Worm (Caenorhabditis elegans) whole organism, L4 larva: ENCODE data around the gene srx-77.
A peak's percentile ranks its signal among the peaks of the same experiment; 100 is the strongest.

Experiments
- F10B5.3 ChIP-seq: sonication (generic microtip); optimal IDR thresholded peaks from 2 replicates; lab custom pipeline; 2016; ENCODE audit warnings: mild to moderate bottlenecking, missing genetic modification characterization, missing compliant biosample characterization
- F26F4.8 ChIP-seq: fragments of 200-800 bp; sonication (Bioruptor generic); conservative IDR thresholded peaks from 2 replicates; pipeline ENCODE4 v1.3.6; 2022; ENCODE audit warnings: missing genetic modification characterization, missing compliant biosample characterization
- F49E8.2 ChIP-seq: sonication (generic microtip); optimal IDR thresholded peaks from 2 replicates; lab custom pipeline; 2016; ENCODE audit warnings: missing compliant biosample characterization, mild to moderate bottlenecking, missing genetic modification characterization, borderline replicate concordance
- R02D3.7 ChIP-seq: fragments of 150-350 bp; sonication (generic microtip); optimal IDR thresholded peaks from 3 replicates; lab custom pipeline; 2014; ENCODE audit warnings: missing biosample characterization, missing genetic modification characterization
- ZK337.2 ChIP-seq: fragments of 200-800 bp; sonication (Bioruptor generic); IDR thresholded peaks from 2 replicates; pipeline ENCODE4 v1.3.6; 2022; ENCODE audit warnings: missing genetic modification reagents, missing genetic modification characterization, missing compliant biosample characterization
- ZK546.5 ChIP-seq, 2 experiments: sonication (generic microtip); optimal IDR thresholded peaks; 2 replicates each; lab custom pipeline; 2017; ENCODE audit warnings: missing biosample characterization in 2 of 2, missing genetic modification characterization in 2 of 2
- ceh-20 ChIP-seq: fragments of 200-800 bp; sonication (Bioruptor generic); IDR thresholded peaks from 2 replicates; pipeline ENCODE4 v1.3.6; 2022; ENCODE audit warnings: missing genetic modification reagents, missing genetic modification characterization, missing compliant biosample characterization
- ceh-28 ChIP-seq: fragments of 150-350 bp; optimal IDR thresholded peaks from 2 replicates; lab custom pipeline; 2014; ENCODE audit warnings: missing biosample characterization, missing genetic modification reagents, missing genetic modification characterization
- ceh-44 ChIP-seq: fragments of 200-800 bp; sonication (Bioruptor generic); IDR thresholded peaks from 2 replicates; pipeline ENCODE4 v1.3.6; 2022; ENCODE audit warnings: missing genetic modification reagents, missing genetic modification characterization, missing compliant biosample characterization
- cey-2 ChIP-seq: sonication (generic microtip); optimal IDR thresholded peaks from 3 replicates; lab custom pipeline; 2017; ENCODE audit warnings: missing genetic modification characterization, mild to moderate bottlenecking, missing compliant biosample characterization, antibody characterized with exemption, borderline replicate concordance; ENCODE audit not compliant: insufficient read depth
- ctbp-1 ChIP-seq: fragments of 200-800 bp; sonication (Bioruptor generic); IDR thresholded peaks from 2 replicates; pipeline ENCODE4 v1.3.6; 2022; ENCODE audit warnings: missing genetic modification reagents, missing genetic modification characterization, missing compliant biosample characterization
- daf-12 ChIP-seq: fragments of 150-350 bp; optimal IDR thresholded peaks from 2 replicates; lab custom pipeline; 2014; ENCODE audit warnings: missing biosample characterization, missing genetic modification reagents, missing genetic modification characterization
- dmd-8 ChIP-seq: fragments of 200-800 bp; sonication (Bioruptor generic); IDR thresholded peaks from 2 replicates; pipeline ENCODE4 v1.3.6; 2022; ENCODE audit warnings: missing genetic modification characterization, missing compliant biosample characterization
- dve-1 ChIP-seq: sonication (generic microtip); optimal IDR thresholded peaks from 2 replicates; lab custom pipeline; 2017; ENCODE audit warnings: antibody characterized with exemption, mild to moderate bottlenecking, missing genetic modification characterization, missing compliant biosample characterization; ENCODE audit not compliant: insufficient read depth
- egl-27 ChIP-seq: sonication (generic microtip); optimal IDR thresholded peaks from 3 replicates; lab custom pipeline; 2017; ENCODE audit warnings: missing biosample characterization, missing genetic modification reagents, missing genetic modification characterization
- egl-43 ChIP-seq: fragments of 200-800 bp; sonication (Bioruptor generic); IDR thresholded peaks from 2 replicates; pipeline ENCODE4 v1.3.6; 2022; ENCODE audit warnings: missing genetic modification reagents, missing genetic modification characterization, missing compliant biosample characterization
- fkh-10 ChIP-seq: fragments of 150-350 bp; optimal IDR thresholded peaks from 2 replicates; lab custom pipeline; 2014; ENCODE audit warnings: missing biosample characterization, missing genetic modification reagents, missing genetic modification characterization
- gei-8 ChIP-seq: fragments of 200-800 bp; sonication (Bioruptor generic); optimal IDR thresholded peaks from 2 replicates; lab custom pipeline; 2018; ENCODE audit warnings: mild to moderate bottlenecking, missing genetic modification characterization, missing compliant biosample characterization
- hlh-11 ChIP-seq: fragments of 200-800 bp; sonication (Bioruptor generic); optimal IDR thresholded peaks from 2 replicates; lab custom pipeline; 2018; ENCODE audit warnings: mild to moderate bottlenecking, missing genetic modification characterization, missing compliant biosample characterization
- hlh-30 ChIP-seq: sonication (generic microtip); optimal IDR thresholded peaks from 2 replicates; lab custom pipeline; 2017; ENCODE audit warnings: antibody characterized with exemption, mild to moderate bottlenecking, missing genetic modification characterization, missing compliant biosample characterization; ENCODE audit not compliant: insufficient read depth
- hmg-1.1 ChIP-seq: fragments of 200-800 bp; sonication (Bioruptor generic); IDR thresholded peaks from 2 replicates; pipeline ENCODE4 v1.3.6; 2022; ENCODE audit warnings: missing genetic modification reagents, missing genetic modification characterization, missing compliant biosample characterization
- lim-7 ChIP-seq: fragments of 200-800 bp; sonication (Bioruptor generic); IDR thresholded peaks from 2 replicates; pipeline ENCODE4 v1.3.6; 2022; ENCODE audit warnings: missing genetic modification characterization, missing compliant biosample characterization
- lin-13 ChIP-seq: fragments of 150-350 bp; optimal IDR thresholded peaks from 2 replicates; lab custom pipeline; 2014; ENCODE audit warnings: missing biosample characterization, missing genetic modification reagents, missing genetic modification characterization
- lin-29 ChIP-seq: fragments of 200-800 bp; sonication (Bioruptor generic); IDR thresholded peaks from 2 replicates; pipeline ENCODE4 v1.3.6; 2022; ENCODE audit warnings: missing genetic modification reagents, missing genetic modification characterization, missing compliant biosample characterization
- lsy-2 ChIP-seq, 2 experiments: fragments of 150-350 bp in 1 of 2; sonication (generic microtip) in 1 of 2; optimal IDR thresholded peaks; 2 replicates each; lab custom pipeline; 2014 to 2017; ENCODE audit warnings: missing biosample characterization in 2 of 2, missing genetic modification characterization in 2 of 2
- mdl-1 ChIP-seq, 2 experiments: fragments of 150-350 bp in 1 of 2; sonication (generic microtip) in 1 of 2; optimal IDR thresholded peaks; 2 replicates each; lab custom pipeline; 2014 to 2017; ENCODE audit warnings: missing biosample characterization in 2 of 2, missing genetic modification characterization in 2 of 2
- mes-2 ChIP-seq: sonication (generic microtip); optimal IDR thresholded peaks from 2 replicates; lab custom pipeline; 2016; ENCODE audit warnings: missing genotype, mild to moderate bottlenecking, missing genetic modification characterization, missing compliant biosample characterization; ENCODE audit not compliant: poor library complexity, severe bottlenecking
- mxl-2 ChIP-seq: fragments of 200-800 bp; sonication (Bioruptor generic); conservative IDR thresholded peaks from 2 replicates; pipeline ENCODE4 v1.3.6; 2022; ENCODE audit warnings: missing genetic modification reagents, missing genetic modification characterization, missing compliant biosample characterization
- nhr-11 ChIP-seq: fragments of 150-350 bp; optimal IDR thresholded peaks from 2 replicates; lab custom pipeline; 2014; ENCODE audit warnings: missing biosample characterization, missing genetic modification characterization
- nhr-111 ChIP-seq: fragments of 200-800 bp; sonication (Bioruptor generic); optimal IDR thresholded peaks from 2 replicates; lab custom pipeline; 2018; ENCODE audit warnings: mild to moderate bottlenecking, missing genetic modification characterization, missing compliant biosample characterization
- nhr-237 ChIP-seq: sonication (generic microtip); optimal IDR thresholded peaks from 2 replicates; lab custom pipeline; 2017; ENCODE audit warnings: missing biosample characterization, missing genetic modification characterization
- nhr-48 ChIP-seq: sonication (generic microtip); optimal IDR thresholded peaks from 2 replicates; lab custom pipeline; 2016; ENCODE audit warnings: mild to moderate bottlenecking, missing genetic modification characterization, missing compliant biosample characterization
- nhr-77 ChIP-seq: fragments of 150-350 bp; optimal IDR thresholded peaks from 2 replicates; lab custom pipeline; 2014; ENCODE audit warnings: missing biosample characterization, missing genetic modification characterization
- snpc-1.2 ChIP-seq: fragments of 200-800 bp; sonication (Bioruptor generic); IDR thresholded peaks from 2 replicates; pipeline ENCODE4 v1.3.6; 2022; ENCODE audit warnings: missing genetic modification reagents, missing genetic modification characterization, missing compliant biosample characterization
- snpc-4 ChIP-seq: fragments of 150-350 bp; optimal IDR thresholded peaks from 2 replicates; lab custom pipeline; 2014; ENCODE audit warnings: missing biosample characterization, missing genetic modification characterization
- tag-97 ChIP-seq: fragments of 200-800 bp; sonication (Bioruptor generic); IDR thresholded peaks from 2 replicates; pipeline ENCODE4 v1.3.6; 2022; ENCODE audit warnings: missing genetic modification characterization, missing compliant biosample characterization
- tra-1 ChIP-seq: fragments of 200-800 bp; sonication (Bioruptor generic); IDR thresholded peaks from 2 replicates; pipeline ENCODE4 v1.3.6; 2022; ENCODE audit warnings: missing genetic modification reagents, missing genetic modification characterization, missing compliant biosample characterization
- unc-39 ChIP-seq: sonication (generic microtip); optimal IDR thresholded peaks from 2 replicates; lab custom pipeline; 2017; ENCODE audit warnings: missing biosample characterization, missing genetic modification characterization
- unc-62 ChIP-seq, 3 experiments: fragments of 150-350 bp in 1 of 3; sonication (generic microtip); optimal IDR thresholded peaks in 2 of 3; peaks in 1 of 3; 1 replicate in 1 of 3; 2 replicates in 2 of 3; lab custom pipeline; 2014 to 2017; ENCODE audit warnings: missing biosample characterization in 3 of 3, missing genetic modification characterization in 3 of 3, missing genetic modification reagents in 3 of 3, missing genotype in 1 of 3
- vab-7 ChIP-seq: fragments of 200-800 bp; sonication (Bioruptor generic); IDR thresholded peaks from 2 replicates; pipeline ENCODE4 v1.3.6; 2022; ENCODE audit warnings: missing genetic modification reagents, missing genetic modification characterization, missing compliant biosample characterization
- zfp-3 ChIP-seq: fragments of 200-800 bp; sonication (Bioruptor generic); conservative IDR thresholded peaks from 2 replicates; pipeline ENCODE4 v1.3.6; 2022; ENCODE audit warnings: missing genetic modification reagents, missing genetic modification characterization, missing compliant biosample characterization
- zip-2 ChIP-seq: fragments of 150-350 bp; optimal IDR thresholded peaks from 2 replicates; lab custom pipeline; 2014; ENCODE audit warnings: missing biosample characterization, missing genetic modification characterization
- ztf-11 ChIP-seq: fragments of 150-350 bp; optimal IDR thresholded peaks from 2 replicates; lab custom pipeline; 2014; ENCODE audit warnings: missing biosample characterization, missing genetic modification characterization

Gene srx-77

ce11 chrV:4684137-4684536 is 15.6 kb upstream of the srx-77 start:
- TF ChIP-seq ztf-11 (tag; lab: Kevin White, UChicago) = no peak
- no peak for TF ChIP-seq dve-1 (tag; lab: Kevin White, UChicago)
- no peak for TF ChIP-seq hlh-30 (tag; lab: Kevin White, UChicago)
- TF ChIP-seq ceh-20 (GFP tag; lab: Robert Waterston, UW) = no peak
- TF ChIP-seq mdl-1 (tag; optimal IDR thresholded peaks at IDR 0.05; lab: Kevin White, UChicago) = no peak
- TF ChIP-seq unc-62 (GFP tag; optimal IDR thresholded peaks at IDR 0.05 in 1 of 2; lab: Kevin White, UChicago) = peak in 1 of 2 experiments; percentile 7
- TF ChIP-seq unc-62 (tag; optimal IDR thresholded peaks at IDR 0.05; lab: Kevin White, UChicago) = no peak
- TF ChIP-seq nhr-48 (tag; lab: Kevin White, UChicago) = no peak
- no peak for TF ChIP-seq F10B5.3 (tag; lab: Kevin White, UChicago)
- TF ChIP-seq, all 104 proteins: peak for 1

ce11 chrV:4681670-4682069 is 13.1 kb upstream of the srx-77 start, which contains the start of gene K03B4.4:
Gene K03B4.4 (plus strand): TSS chrV:4681970.
- TF ChIP-seq nhr-77 (tag; lab: Kevin White, UChicago) = no peak
- no peak for TF ChIP-seq snpc-4 (tag; lab: Kevin White, UChicago)
- no peak for TF ChIP-seq lsy-2 (tag; optimal IDR thresholded peaks at IDR 0.05; lab: Kevin White, UChicago)
- no peak for TF ChIP-seq vab-7 (GFP tag; lab: Robert Waterston, UW)
- TF ChIP-seq tra-1 (GFP tag; lab: Robert Waterston, UW) = no peak
- TF ChIP-seq ceh-28 = no peak
- no peak for TF ChIP-seq ZK337.2
- TF ChIP-seq gei-8 = no peak
- no peak for TF ChIP-seq tag-97
- TF ChIP-seq snpc-1.2 (GFP tag; lab: Robert Waterston, UW) = no peak
- no peak for TF ChIP-seq zip-2 (tag; lab: Kevin White, UChicago)
- no peak for TF ChIP-seq egl-43 (GFP tag; lab: Robert Waterston, UW)
- no peak for TF ChIP-seq zfp-3
- TF ChIP-seq ZK546.5 (tag; optimal IDR thresholded peaks at IDR 0.05; lab: Kevin White, UChicago) = no peak
- no peak for TF ChIP-seq dve-1 (tag; lab: Kevin White, UChicago)
- TF ChIP-seq, all 104 proteins: peak for 0

ce11 chrV:4676812-4677211 is 8.3 kb upstream of the srx-77 start:
- TF ChIP-seq unc-62 (GFP tag; optimal IDR thresholded peaks at IDR 0.05 in 1 of 2; lab: Kevin White, UChicago) (no peak), unc-62 (tag; optimal IDR thresholded peaks at IDR 0.05; lab: Kevin White, UChicago) (no peak), cey-2 (tag; lab: Kevin White, UChicago) (no peak), daf-12 (tag; lab: Kevin White, UChicago) (no peak), nhr-237 (tag; lab: Kevin White, UChicago) (no peak), unc-39 (tag; lab: Kevin White, UChicago) (no peak)

DNA sequence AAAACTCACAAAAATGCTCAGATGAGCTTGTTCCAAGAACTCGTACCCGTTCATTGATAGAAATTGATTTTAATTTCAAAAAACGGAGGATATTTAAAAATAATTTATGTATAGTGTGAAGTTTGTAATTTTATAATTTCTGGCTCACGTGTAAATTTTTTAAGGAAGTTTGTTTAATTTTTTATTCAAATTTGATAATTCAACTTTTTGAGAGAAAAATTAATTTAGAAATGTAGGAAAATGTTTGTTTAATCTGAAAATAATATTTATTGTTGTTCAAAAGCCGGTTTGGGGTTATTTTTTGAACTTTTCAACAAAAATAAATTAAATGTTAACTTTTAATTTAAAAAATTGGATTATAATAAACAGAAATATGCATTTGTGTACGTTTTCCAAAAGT is 7.6 kb upstream of the srx-77 start, which contains the start of gene K03B4.6:
Gene K03B4.6, minus strand, starts transcription at position 101 of the 400 bp plus-strand sequence.
- TF ChIP-seq lim-7 (GFP tag; lab: Robert Waterston, UW) = no peak
- no peak for TF ChIP-seq mes-2 (tag; lab: Kevin White, UChicago)
- no peak for TF ChIP-seq dmd-8

- TF ChIP-seq mdl-1 (tag; optimal IDR thresholded peaks at IDR 0.05; lab: Kevin White, UChicago) = no peak
- no peak for TF ChIP-seq hmg-1.1 (GFP tag; lab: Robert Waterston, UW)
- TF ChIP-seq ctbp-1 (GFP tag; lab: Robert Waterston, UW) = no peak
- TF ChIP-seq fkh-10 (GFP tag; lab: Kevin White, UChicago) = no peak
- TF ChIP-seq ceh-44 (GFP tag; lab: Robert Waterston, UW) = no peak
- TF ChIP-seq F49E8.2 (tag; lab: Kevin White, UChicago) = no peak
- TF ChIP-seq egl-27 (tag; lab: Kevin White, UChicago) = no peak
- no peak for TF ChIP-seq F26F4.8 (GFP tag; lab: Robert Waterston, UW)
- no peak for TF ChIP-seq nhr-11
- TF ChIP-seq tra-1 (GFP tag; lab: Robert Waterston, UW) = no peak
- TF ChIP-seq nhr-111 (GFP tag; lab: Kevin White, UChicago) = no peak
- TF ChIP-seq mxl-2 (GFP tag; lab: Robert Waterston, UW) = no peak
- TF ChIP-seq zip-2 (tag; lab: Kevin White, UChicago) = no peak
- no peak for TF ChIP-seq lin-13
- no peak for TF ChIP-seq lin-29 (GFP tag; lab: Robert Waterston, UW)
- no peak for TF ChIP-seq R02D3.7 (tag; lab: Kevin White, UChicago)
- TF ChIP-seq zfp-3 = no peak
- TF ChIP-seq hlh-11 (tag; lab: Kevin White, UChicago) = no peak
Measured at ce11 chrV:4674506-4674905, 6.0 kb upstream of the srx-77 start, which contains the start of gene K03B4.8. Gene K03B4.8 (minus strand): TSS chrV:4674606.
